Worm (Caenorhabditis elegans) whole organism, L3 larva: Measurements from ENCODE around the gene str-171.

Experiments
- R02D3.7 ChIP-seq: fragments of 150-350 bp; optimal IDR thresholded peaks from 2 replicates; lab custom pipeline; 2014; ENCODE audit warnings: missing biosample characterization, missing genetic modification characterization
- ama-1 ChIP-seq: fragments of 150-350 bp; optimal IDR thresholded peaks from 2 replicates; lab custom pipeline; 2018
- elt-1 ChIP-seq: fragments of 150-350 bp; optimal IDR thresholded peaks from 2 replicates; lab custom pipeline; 2014; ENCODE audit warnings: missing biosample characterization, missing genetic modification characterization
- elt-2 ChIP-seq: sonication (generic microtip); optimal IDR thresholded peaks from 2 replicates; lab custom pipeline; 2016; ENCODE audit warnings: missing genetic modification reagents, mild to moderate bottlenecking, missing genetic modification characterization, missing compliant biosample characterization
- elt-3 ChIP-seq, 3 experiments: fragments of 150-350 bp in 1 of 3; sonication (generic microtip) in 2 of 3; optimal IDR thresholded peaks; 2 replicates in 2 of 3; 4 replicates in 1 of 3; lab custom pipeline; 2014 to 2017; ENCODE audit warnings: missing biosample characterization in 3 of 3, missing genetic modification characterization in 3 of 3
- eor-1 ChIP-seq, 2 experiments: fragments of 150-350 bp; optimal IDR thresholded peaks; 2 replicates each; lab custom pipeline; 2014 to 2018; ENCODE audit warnings: missing biosample characterization in 2 of 2, missing genetic modification characterization in 2 of 2
- hmg-11 ChIP-seq: sonication (generic microtip); optimal IDR thresholded peaks from 2 replicates; lab custom pipeline; 2016; ENCODE audit warnings: missing genetic modification characterization, missing compliant biosample characterization
- jun-1 ChIP-seq: fragments of 150-350 bp; optimal IDR thresholded peaks from 2 replicates; lab custom pipeline; 2014; ENCODE audit warnings: missing biosample characterization, missing genetic modification reagents, missing genetic modification characterization
- lin-15B ChIP-seq: fragments of 150-350 bp; optimal IDR thresholded peaks from 2 replicates; lab custom pipeline; 2014; ENCODE audit warnings: missing biosample characterization, missing genetic modification characterization
- lin-39 ChIP-seq: fragments of 150-350 bp; optimal IDR thresholded peaks from 2 replicates; lab custom pipeline; 2018; ENCODE audit warnings: missing biosample characterization, missing genetic modification reagents, missing genetic modification characterization
- mml-1 ChIP-seq: fragments of 150-350 bp; sonication (generic microtip); optimal IDR thresholded peaks from 3 replicates; lab custom pipeline; 2014; ENCODE audit warnings: missing biosample characterization, missing genetic modification characterization
- nfya-1 ChIP-seq: sonication (generic microtip); optimal IDR thresholded peaks from 2 replicates; lab custom pipeline; 2017; ENCODE audit warnings: missing genetic modification characterization, mild to moderate bottlenecking, missing compliant biosample characterization, antibody characterized with exemption, moderate library complexity; ENCODE audit not compliant: insufficient read depth
- nhr-11 ChIP-seq: fragments of 150-350 bp; optimal IDR thresholded peaks from 2 replicates; lab custom pipeline; 2014; ENCODE audit warnings: missing biosample characterization, missing genetic modification characterization
- nhr-23 ChIP-seq: fragments of 150-350 bp; optimal IDR thresholded peaks from 2 replicates; lab custom pipeline; 2014; ENCODE audit warnings: missing biosample characterization, missing genetic modification reagents, missing genetic modification characterization
- nhr-237 ChIP-seq: fragments of 150-350 bp; optimal IDR thresholded peaks from 2 replicates; lab custom pipeline; 2014; ENCODE audit warnings: missing biosample characterization, missing genetic modification characterization
- nhr-25 ChIP-seq: sonication (generic microtip); optimal IDR thresholded peaks from 2 replicates; lab custom pipeline; 2017; ENCODE audit warnings: missing biosample characterization, missing genetic modification characterization
- nhr-43 ChIP-seq: sonication (generic microtip); optimal IDR thresholded peaks from 2 replicates; lab custom pipeline; 2016; ENCODE audit warnings: mild to moderate bottlenecking, missing genetic modification characterization, missing compliant biosample characterization; ENCODE audit not compliant: poor library complexity, severe bottlenecking
- nhr-76 ChIP-seq: fragments of 150-350 bp; sonication (generic microtip); optimal IDR thresholded peaks from 5 replicates; lab custom pipeline; 2014; ENCODE audit warnings: missing biosample characterization, missing genetic modification characterization
- nhr-77 ChIP-seq: fragments of 150-350 bp; optimal IDR thresholded peaks from 2 replicates; lab custom pipeline; 2014; ENCODE audit warnings: missing biosample characterization, missing genetic modification characterization
- pha-4 ChIP-seq: fragments of 150-350 bp; optimal IDR thresholded peaks from 2 replicates; lab custom pipeline; 2014; ENCODE audit warnings: missing biosample characterization, missing genetic modification reagents, missing genetic modification characterization
- pqm-1 ChIP-seq: fragments of 150-350 bp; optimal IDR thresholded peaks from 2 replicates; lab custom pipeline; 2017; ENCODE audit warnings: missing biosample characterization, missing genetic modification characterization, inconsistent platforms
- snpc-4 ChIP-seq: fragments of 150-350 bp; optimal IDR thresholded peaks from 2 replicates; lab custom pipeline; 2014; ENCODE audit warnings: missing biosample characterization, missing genetic modification characterization
- unc-39 ChIP-seq: sonication (generic microtip); optimal IDR thresholded peaks from 4 replicates; lab custom pipeline; 2017; ENCODE audit warnings: missing biosample characterization, missing genetic modification characterization
- unc-62 ChIP-seq: fragments of 150-350 bp; sonication (generic microtip); optimal IDR thresholded peaks from 4 replicates; lab custom pipeline; 2014; ENCODE audit warnings: missing biosample characterization, missing genetic modification reagents, missing genetic modification characterization

Gene str-171

DNA sequence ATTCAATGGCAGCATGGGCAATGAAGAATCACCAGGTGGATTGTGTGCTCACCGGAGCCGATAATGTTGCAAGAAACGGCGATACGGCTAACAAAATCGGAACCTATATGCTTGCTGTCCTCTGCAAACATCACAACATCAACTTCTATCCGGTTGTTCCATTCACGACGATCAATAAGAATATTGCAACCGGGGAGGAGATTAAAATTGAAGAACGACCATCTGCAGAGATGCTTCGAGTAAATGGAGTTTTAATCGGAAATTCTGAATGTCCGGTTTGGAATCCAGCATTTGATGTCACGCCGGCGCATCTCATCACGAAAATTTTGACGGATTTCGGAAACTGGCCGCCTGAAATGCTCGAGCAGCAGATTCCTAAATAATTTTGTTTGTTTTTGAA lies 48.7 kb downstream of the str-171 start:
- TF ChIP-seq jun-1 (no peak), elt-2 (tag; lab: Kevin White, UChicago) (peak; percentile 15), mml-1 (tag; lab: Kevin White, UChicago) (no peak), ama-1 (lab: Kevin White, UChicago) (peak; percentile 84)

DNA sequence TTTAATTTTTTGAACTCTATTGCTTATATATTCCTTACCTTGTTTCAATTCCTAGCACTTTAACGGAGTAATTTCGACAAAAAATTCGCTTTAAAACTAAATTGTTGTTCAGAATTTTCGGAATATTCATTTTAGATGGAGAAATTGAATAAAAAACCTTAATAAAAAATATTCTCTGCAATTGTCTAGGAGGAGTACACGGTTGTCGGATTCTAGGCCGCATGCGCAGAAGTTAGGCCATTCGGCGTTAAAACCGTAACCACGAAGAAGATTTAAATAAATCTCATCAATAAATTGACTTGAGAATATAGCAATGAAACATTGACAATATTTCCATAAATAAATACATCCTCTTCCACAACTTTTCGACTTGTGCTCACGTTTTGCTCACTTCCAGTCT lies 50.0 kb downstream of the str-171 start, which contains the start of the genes C01G10.10 and C01G10.9:
TSS of gene C01G10.10 (minus strand) at position 151 of the 400 bp plus-strand sequence.
TSS of gene C01G10.9 (plus strand) at position 240 of the 400 bp plus-strand sequence.
- peak; percentile 41 for TF ChIP-seq elt-2 (tag; lab: Kevin White, UChicago)
- no peak for TF ChIP-seq mml-1 (tag; lab: Kevin White, UChicago)
- TF ChIP-seq snpc-4: peak; percentile 62
- peak; percentile 39 for TF ChIP-seq nfya-1 (tag; lab: Kevin White, UChicago)
- no peak for TF ChIP-seq elt-3 (tag; optimal IDR thresholded peaks at IDR 0.05; lab: Kevin White, UChicago)
- peak in 1 of 2 experiments; percentile 67 for TF ChIP-seq eor-1 (tag; optimal IDR thresholded peaks at IDR 0.05; lab: Kevin White, UChicago)
- TF ChIP-seq unc-39 (tag; lab: Kevin White, UChicago): no peak
- no peak for TF ChIP-seq nhr-237 (tag; lab: Kevin White, UChicago)
- peak; percentile 8 for TF ChIP-seq elt-1 (tag; lab: Kevin White, UChicago)
- TF ChIP-seq nhr-76 (tag; lab: Kevin White, UChicago): no peak
- TF ChIP-seq nhr-43 (tag; lab: Kevin White, UChicago): peak; percentile 91
- no peak for TF ChIP-seq pqm-1 (tag; lab: Kevin White, UChicago)
- TF ChIP-seq nhr-25 (tag; lab: Kevin White, UChicago): peak; percentile 8
- no peak for TF ChIP-seq unc-62
- no peak for TF ChIP-seq nhr-77 (tag; lab: Kevin White, UChicago)
- peak; percentile 43 for TF ChIP-seq nhr-23 (tag; lab: Kevin White, UChicago)
- TF ChIP-seq lin-39 (tag; lab: Kevin White, UChicago): peak; percentile 16
- peak; percentile 9 for TF ChIP-seq R02D3.7 (tag; lab: Kevin White, UChicago)
- TF ChIP-seq pha-4 (tag; lab: Kevin White, UChicago): peak; percentile 66
- no peak for TF ChIP-seq ama-1 (lab: Kevin White, UChicago)
- no peak for TF ChIP-seq nhr-11
- TF ChIP-seq hmg-11 (tag; lab: Kevin White, UChicago): peak; percentile 33
- TF ChIP-seq lin-15B: peak; percentile 57
